Fruit fly (Drosophila melanogaster) whole organism, prepupa: ENCODE measurements around the gene CG42553.

ENCODE experiments used
- CG10631 ChIP-seq: fragments of 200-800 bp; sonication (Bioruptor generic); optimal IDR thresholded peaks from 2 replicates; lab custom pipeline; 2016; ENCODE audit warnings: missing biosample characterization, missing genetic modification characterization
- CG10669 ChIP-seq: fragments of 200-800 bp; sonication (Bioruptor generic); optimal IDR thresholded peaks from 3 replicates; lab custom pipeline; 2018; ENCODE audit warnings: missing biosample characterization, mild to moderate bottlenecking, missing genetic modification characterization, moderate library complexity
- CG11762 ChIP-seq: fragments of 200-800 bp; sonication (Bioruptor generic); optimal IDR thresholded peaks from 3 replicates; lab custom pipeline; 2016; ENCODE audit warnings: missing biosample characterization, missing genetic modification characterization; ENCODE audit not compliant: insufficient read depth
- CG11902 ChIP-seq: fragments of 200-800 bp; sonication (Bioruptor generic); optimal IDR thresholded peaks from 3 replicates; lab custom pipeline; 2016; ENCODE audit warnings: missing biosample characterization, missing genetic modification characterization
- CG15336 ChIP-seq: fragments of 200-800 bp; sonication (Bioruptor generic); IDR thresholded peaks from 2 replicates; pipeline ENCODE4 v1.3.6; 2022; ENCODE audit warnings: missing biosample characterization, missing genetic modification characterization
- CG3032 ChIP-seq: fragments of 200-800 bp; optimal IDR thresholded peaks from 2 replicates; lab custom pipeline; 2019; ENCODE audit warnings: missing biosample characterization, mild to moderate bottlenecking, missing genetic modification characterization, moderate library complexity
- CG31627 ChIP-seq: fragments of 200-800 bp; sonication (Bioruptor generic); optimal IDR thresholded peaks from 3 replicates; lab custom pipeline; 2016; ENCODE audit warnings: missing biosample characterization, missing genetic modification characterization
- CG32006 ChIP-seq: fragments of 200-800 bp; sonication (Bioruptor generic); optimal IDR thresholded peaks from 3 replicates; lab custom pipeline; 2017; ENCODE audit warnings: missing biosample characterization, mild to moderate bottlenecking, missing genetic modification characterization
- CG34406 ChIP-seq: fragments of 200-800 bp; sonication (Bioruptor generic); optimal IDR thresholded peaks from 3 replicates; lab custom pipeline; 2016; ENCODE audit warnings: missing biosample characterization, missing genetic modification characterization
- CG3919 ChIP-seq: fragments of 200-800 bp; sonication (Bioruptor generic); optimal IDR thresholded peaks from 3 replicates; lab custom pipeline; 2016; ENCODE audit warnings: missing biosample characterization, missing genetic modification characterization
- CG4318 ChIP-seq: fragments of 200-800 bp; sonication (Bioruptor generic); optimal IDR thresholded peaks from 3 replicates; lab custom pipeline; 2017; ENCODE audit warnings: missing biosample characterization, mild to moderate bottlenecking, missing genetic modification characterization
- CG6163 ChIP-seq: fragments of 200-800 bp; sonication (Bioruptor generic); IDR thresholded peaks from 3 replicates; pipeline ENCODE4 v1.3.6; 2022; ENCODE audit warnings: missing biosample characterization, missing genetic modification characterization
- CG6276 ChIP-seq: fragments of 200-800 bp; sonication (Bioruptor generic); optimal IDR thresholded peaks from 2 replicates; lab custom pipeline; 2017; ENCODE audit warnings: missing biosample characterization, mild to moderate bottlenecking, missing genetic modification characterization
- CG6792 ChIP-seq: fragments of 200-800 bp; sonication (Bioruptor generic); optimal IDR thresholded peaks from 3 replicates; lab custom pipeline; 2016; ENCODE audit warnings: missing biosample characterization, missing genetic modification characterization
- CG6808 ChIP-seq: fragments of 200-800 bp; sonication (Bioruptor generic); optimal IDR thresholded peaks from 3 replicates; lab custom pipeline; 2017; ENCODE audit warnings: missing biosample characterization, missing genetic modification characterization, mild to moderate bottlenecking, moderate library complexity, missing genetic modification reagents
- CG6854 ChIP-seq: fragments of 200-800 bp; sonication (Bioruptor generic); optimal IDR thresholded peaks from 2 replicates; lab custom pipeline; 2017; ENCODE audit warnings: missing biosample characterization, mild to moderate bottlenecking, missing genetic modification characterization
- CG7368 ChIP-seq: fragments of 200-800 bp; sonication (Bioruptor generic); optimal IDR thresholded peaks from 3 replicates; lab custom pipeline; 2016; ENCODE audit warnings: missing biosample characterization, missing genetic modification characterization
- CG8119 ChIP-seq: fragments of 200-800 bp; sonication (Bioruptor generic); IDR thresholded peaks from 3 replicates; pipeline ENCODE4 v1.3.6; 2022; ENCODE audit warnings: missing biosample characterization, missing genetic modification characterization
- CG9139 ChIP-seq: fragments of 200-800 bp; sonication (Bioruptor generic); optimal IDR thresholded peaks from 3 replicates; lab custom pipeline; 2017; ENCODE audit warnings: missing biosample characterization, mild to moderate bottlenecking, missing genetic modification characterization
- Eip75B ChIP-seq: fragments of 200-800 bp; sonication (Bioruptor generic); optimal IDR thresholded peaks from 3 replicates; lab custom pipeline; 2016; ENCODE audit warnings: missing biosample characterization, missing genetic modification characterization
- Eip78C ChIP-seq: fragments of 200-800 bp; sonication (Bioruptor generic); peaks from one replicate; lab custom pipeline; 2016; ENCODE audit warnings: missing biosample characterization, missing genetic modification characterization
- Eip93F ChIP-seq: fragments of 200-800 bp; sonication (Bioruptor generic); optimal IDR thresholded peaks from 2 replicates; lab custom pipeline; 2016; ENCODE audit warnings: missing biosample characterization, mild to moderate bottlenecking, missing genetic modification characterization
- Ets96B ChIP-seq: fragments of 200-800 bp; optimal IDR thresholded peaks from 2 replicates; lab custom pipeline; 2019; ENCODE audit warnings: missing biosample characterization, mild to moderate bottlenecking, missing genetic modification characterization, moderate library complexity
- Gug ChIP-seq: fragments of 200-800 bp; sonication (Bioruptor generic); IDR thresholded peaks from 2 replicates; pipeline ENCODE4 v1.3.6; 2022; ENCODE audit warnings: missing biosample characterization, missing genetic modification characterization
- Hr38 ChIP-seq: sonication (Bioruptor generic); optimal IDR thresholded peaks from 2 replicates; lab custom pipeline; 2016; ENCODE audit warnings: missing biosample characterization, missing genetic modification characterization
- Hr39 ChIP-seq: fragments of 200-800 bp; sonication (Bioruptor generic); optimal IDR thresholded peaks from 2 replicates; lab custom pipeline; 2016; ENCODE audit warnings: missing biosample characterization, missing genetic modification characterization
- Hr4 ChIP-seq: fragments of 200-800 bp; sonication (Bioruptor generic); optimal IDR thresholded peaks from 3 replicates; lab custom pipeline; 2016; ENCODE audit warnings: missing biosample characterization, missing genetic modification characterization
- Lpt ChIP-seq: fragments of 200-800 bp; sonication (Bioruptor generic); optimal IDR thresholded peaks from 3 replicates; lab custom pipeline; 2016; ENCODE audit warnings: missing biosample characterization, missing genetic modification characterization
- Met ChIP-seq: fragments of 200-800 bp; sonication (Bioruptor generic); optimal IDR thresholded peaks from 3 replicates; lab custom pipeline; 2016; ENCODE audit warnings: missing biosample characterization, missing genetic modification characterization
- OdsH ChIP-seq: fragments of 200-800 bp; sonication (Bioruptor generic); optimal IDR thresholded peaks from 3 replicates; lab custom pipeline; 2016; ENCODE audit warnings: missing biosample characterization, missing genetic modification characterization
- Smox ChIP-seq: fragments of 200-800 bp; sonication (Bioruptor generic); optimal IDR thresholded peaks from 3 replicates; lab custom pipeline; 2016; ENCODE audit warnings: missing biosample characterization, missing genetic modification characterization
- Sox102F ChIP-seq: fragments of 200-800 bp; sonication (Bioruptor generic); optimal IDR thresholded peaks from 2 replicates; lab custom pipeline; 2016; ENCODE audit warnings: missing biosample characterization, mild to moderate bottlenecking, missing genetic modification characterization
- Sox15 ChIP-seq: fragments of 200-800 bp; sonication (Bioruptor generic); optimal IDR thresholded peaks from 3 replicates; lab custom pipeline; 2016; ENCODE audit warnings: missing biosample characterization, missing genetic modification characterization
- achi ChIP-seq: fragments of 200-800 bp; sonication (Bioruptor generic); optimal IDR thresholded peaks from 3 replicates; lab custom pipeline; 2016; ENCODE audit warnings: missing biosample characterization, missing genetic modification characterization
- cyc ChIP-seq: fragments of 200-800 bp; sonication (Bioruptor generic); optimal IDR thresholded peaks from 3 replicates; lab custom pipeline; 2016; ENCODE audit warnings: missing biosample characterization, missing genetic modification characterization
- dac ChIP-seq: fragments of 200-800 bp; sonication (Bioruptor generic); optimal IDR thresholded peaks from 2 replicates; lab custom pipeline; 2017; ENCODE audit warnings: missing biosample characterization, mild to moderate bottlenecking, missing genetic modification characterization
- eg ChIP-seq: fragments of 200-800 bp; sonication (Bioruptor generic); IDR thresholded peaks from 3 replicates; pipeline ENCODE4 v1.3.6; 2022; ENCODE audit warnings: missing biosample characterization, missing genetic modification characterization
- fd85E ChIP-seq: fragments of 200-800 bp; sonication (Bioruptor generic); optimal IDR thresholded peaks from 3 replicates; lab custom pipeline; 2016; ENCODE audit warnings: missing biosample characterization, missing genetic modification characterization
- fkh ChIP-seq: fragments of 200-800 bp; sonication (Bioruptor generic); optimal IDR thresholded peaks from 3 replicates; lab custom pipeline; 2017; ENCODE audit warnings: missing biosample characterization, mild to moderate bottlenecking, missing genetic modification characterization, moderate library complexity
- lz ChIP-seq: fragments of 200-800 bp; sonication (Bioruptor generic); optimal IDR thresholded peaks from 3 replicates; lab custom pipeline; 2016; ENCODE audit warnings: missing biosample characterization, missing genetic modification characterization
- pdm3 ChIP-seq: fragments of 200-800 bp; sonication (Bioruptor generic); optimal IDR thresholded peaks from 3 replicates; lab custom pipeline; 2016; ENCODE audit warnings: missing biosample characterization, missing genetic modification characterization
- salr ChIP-seq, 2 experiments: fragments of 200-800 bp; sonication (Bioruptor generic); optimal IDR thresholded peaks; 3 replicates each; lab custom pipeline; 2016 to 2018; ENCODE audit warnings: missing biosample characterization in 2 of 2, missing genetic modification characterization in 2 of 2, mild to moderate bottlenecking in 1 of 2
- spab ChIP-seq: fragments of 200-800 bp; sonication (Bioruptor generic); optimal IDR thresholded peaks from 2 replicates; lab custom pipeline; 2017; ENCODE audit warnings: missing biosample characterization, mild to moderate bottlenecking, missing genetic modification characterization, missing genetic modification reagents
- ss ChIP-seq, 2 experiments: fragments of 200-800 bp; sonication (Bioruptor generic); optimal IDR thresholded peaks; 2 replicates in 1 of 2; 3 replicates in 1 of 2; lab custom pipeline; 2017 to 2018; ENCODE audit warnings: mild to moderate bottlenecking in 2 of 2, missing biosample characterization in 2 of 2, missing genetic modification characterization in 2 of 2, moderate library complexity in 1 of 2
- svp ChIP-seq: fragments of 200-800 bp; sonication (Bioruptor generic); peaks from one replicate; lab custom pipeline; 2016; ENCODE audit warnings: missing biosample characterization, missing genetic modification characterization
- topi ChIP-seq: fragments of 200-800 bp; sonication (Bioruptor generic); optimal IDR thresholded peaks from 3 replicates; lab custom pipeline; 2016; ENCODE audit warnings: missing biosample characterization, missing genetic modification characterization
- vri ChIP-seq: fragments of 200-800 bp; sonication (Bioruptor generic); optimal IDR thresholded peaks from 3 replicates; lab custom pipeline; 2016; ENCODE audit warnings: missing biosample characterization, mild to moderate bottlenecking, missing genetic modification characterization

The CG42553 gene

DNA sequence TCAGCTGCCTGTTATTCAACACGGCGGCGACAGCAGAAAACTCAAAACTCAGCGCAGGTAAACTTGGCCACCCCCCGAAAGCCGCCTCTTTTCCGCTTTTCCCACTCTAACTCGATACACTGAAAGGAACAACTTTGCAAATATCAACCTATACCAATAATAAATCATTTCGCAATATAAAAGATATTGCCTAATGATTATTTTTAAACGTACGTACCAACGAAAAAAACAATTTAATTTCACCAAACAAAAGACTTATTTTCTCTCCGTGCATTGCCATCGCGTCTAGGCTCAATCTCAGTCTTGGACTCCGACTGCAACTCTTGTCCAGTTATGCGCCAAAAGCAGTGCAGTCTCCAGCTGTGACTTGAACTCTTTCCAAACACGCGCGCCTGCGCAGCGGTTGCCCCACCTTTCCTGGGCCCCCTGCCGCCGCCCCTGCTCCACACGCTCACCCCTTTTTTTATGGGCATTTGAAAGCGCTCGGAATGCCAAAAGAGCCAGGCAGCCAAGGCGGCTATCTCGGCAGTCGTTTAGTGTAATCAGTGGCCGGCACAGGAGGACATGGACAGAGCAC, 28.2 kb upstream of the CG42553 start (continued):
- TF ChIP-seq CG8119 (GFP tag; lab: Robert Waterston, UW) (peak; percentile 95), CG9139 (GFP tag; lab: Kevin White, UChicago) (peak; percentile 36), CG31627 (peak; percentile 40), topi (GFP tag; lab: Kevin White, UChicago) (peak; percentile 58), CG10631 (GFP tag; lab: Kevin White, UChicago) (peak; percentile 81), Eip93F (GFP tag; lab: Kevin White, UChicago) (no peak), dac (GFP tag; lab: Kevin White, UChicago) (peak; percentile 80), CG34406 (GFP tag; lab: Kevin White, UChicago) (peak; percentile 56), Lpt (GFP tag; lab: Kevin White, UChicago) (peak; percentile 85), CG7368 (GFP tag; lab: Kevin White, UChicago) (peak; percentile 73), OdsH (peak; percentile 71), Eip75B (GFP tag; lab: Kevin White, UChicago) (peak; percentile 64), CG6854 (GFP tag; lab: Kevin White, UChicago) (peak; percentile 28), Sox102F (GFP tag; lab: Kevin White, UChicago) (peak; percentile 20), svp (GFP tag; lab: Kevin White, UChicago) (peak; percentile 77), Hr39 (GFP tag; lab: Kevin White, UChicago) (peak; percentile 32), CG11762 (GFP tag; lab: Kevin White, UChicago) (peak; percentile 62), Hr38 (GFP tag; lab: Kevin White, UChicago) (peak; percentile 20), CG3919 (peak; percentile 89), CG15336 (GFP tag; lab: Robert Waterston, UW) (peak; percentile 93), lz (GFP tag; lab: Kevin White, UChicago) (peak; percentile 66), CG4318 (GFP tag; lab: Kevin White, UChicago) (peak; percentile 86), cyc (GFP tag; lab: Kevin White, UChicago) (peak; percentile 59), fkh (GFP tag; lab: Kevin White, UChicago) (no peak), achi (GFP tag; lab: Kevin White, UChicago) (peak; percentile 87), Eip78C (GFP tag; lab: Kevin White, UChicago) (peak; percentile 93), CG32006 (GFP tag; lab: Kevin White, UChicago) (peak; percentile 91), CG11902 (peak; percentile 23), Sox15 (peak; percentile 35), fd85E (peak; percentile 5)

dm6 chr3L:807456-807855, 26.4 kb upstream of the CG42553 start:
- TF ChIP-seq achi (GFP tag; lab: Kevin White, UChicago) = peak; percentile 14
- peak; percentile 43 for TF ChIP-seq CG32006 (GFP tag; lab: Kevin White, UChicago)
- TF ChIP-seq CG11762 (GFP tag; lab: Kevin White, UChicago) = no peak
- no peak for TF ChIP-seq CG34406 (GFP tag; lab: Kevin White, UChicago)
- peak; percentile 59 for TF ChIP-seq CG3032 (tag; lab: Kevin White, UChicago)
- TF ChIP-seq cyc (GFP tag; lab: Kevin White, UChicago) = no peak
- TF ChIP-seq CG6163 (GFP tag; lab: Robert Waterston, UW) = no peak
- TF ChIP-seq ss (GFP tag; optimal IDR thresholded peaks at IDR 0.05; lab: Kevin White, UChicago) = no peak
- TF ChIP-seq Sox102F (GFP tag; lab: Kevin White, UChicago) = no peak
- TF ChIP-seq Gug (GFP tag; lab: Robert Waterston, UW) = no peak
- TF ChIP-seq pdm3 (GFP tag; lab: Kevin White, UChicago) = peak; percentile 16
- TF ChIP-seq Eip93F (GFP tag; lab: Kevin White, UChicago) = no peak
- TF ChIP-seq svp (GFP tag; lab: Kevin White, UChicago) = peak; percentile 46
- TF ChIP-seq CG4318 (GFP tag; lab: Kevin White, UChicago) = peak; percentile 13
- TF ChIP-seq CG31627 = no peak
- TF ChIP-seq topi (GFP tag; lab: Kevin White, UChicago) = peak; percentile 22
- TF ChIP-seq CG10669 (GFP tag; lab: Kevin White, UChicago) = peak; percentile 14
- TF ChIP-seq salr (GFP tag; optimal IDR thresholded peaks at IDR 0.05; lab: Kevin White, UChicago) = no peak
- peak; percentile 37 for TF ChIP-seq CG6276 (GFP tag; lab: Kevin White, UChicago)
- no peak for TF ChIP-seq dac (GFP tag; lab: Kevin White, UChicago)
- peak; percentile 12 for TF ChIP-seq CG3919
- TF ChIP-seq spab = peak; percentile 18
- peak; percentile 4 for TF ChIP-seq Smox
- peak; percentile 24 for TF ChIP-seq CG10631 (GFP tag; lab: Kevin White, UChicago)
- TF ChIP-seq Ets96B (tag; lab: Kevin White, UChicago) = peak; percentile 57
- TF ChIP-seq CG6854 (GFP tag; lab: Kevin White, UChicago) = no peak
- TF ChIP-seq Hr4 (GFP tag; lab: Kevin White, UChicago) = peak; percentile 48
- TF ChIP-seq CG15336 (GFP tag; lab: Robert Waterston, UW) = peak; percentile 49
- no peak for TF ChIP-seq vri (GFP tag; lab: Kevin White, UChicago)
- TF ChIP-seq OdsH = peak; percentile 36
- no peak for TF ChIP-seq eg (GFP tag; lab: Robert Waterston, UW)
- peak; percentile 67; the same call in 2 of the 3 replicates for TF ChIP-seq CG8119 (GFP tag; lab: Robert Waterston, UW)
- TF ChIP-seq CG6808 (GFP tag; lab: Kevin White, UChicago) = peak; percentile 9
- peak; percentile 40 for TF ChIP-seq Met (GFP tag; lab: Kevin White, UChicago)
- peak; percentile 78 for TF ChIP-seq Eip78C (GFP tag; lab: Kevin White, UChicago)
- no peak for TF ChIP-seq CG6792 (GFP tag; lab: Kevin White, UChicago)
